Fruit fly (Drosophila melanogaster) whole organism, embryonic: ENCODE measurements around the gene CG9008.

Experiments used
- B-H2 ChIP-seq: fragments of 200-800 bp; sonication (Bioruptor generic); optimal IDR thresholded peaks from 2 replicates; lab custom pipeline; 2018; ENCODE audit warnings: missing biosample characterization, mild to moderate bottlenecking, missing genetic modification characterization
- CG10274 ChIP-seq: fragments of 200-800 bp; sonication (Bioruptor generic); optimal IDR thresholded peaks from 3 replicates; lab custom pipeline; 2017; ENCODE audit warnings: missing biosample characterization, mild to moderate bottlenecking, missing genetic modification characterization
- CG11093 ChIP-seq: fragments of 200-800 bp; sonication (Bioruptor generic); IDR thresholded peaks from 3 replicates; pipeline ENCODE4 v1.3.6; 2022; ENCODE audit warnings: missing biosample characterization, missing genetic modification characterization
- CG11560 ChIP-seq: fragments of 200-800 bp; sonication (Bioruptor generic); IDR thresholded peaks from 3 replicates; pipeline ENCODE4 v1.3.6; 2022; ENCODE audit warnings: missing biosample characterization, missing genetic modification characterization
- CG11723 ChIP-seq: fragments of 200-800 bp; sonication (Bioruptor generic); optimal IDR thresholded peaks from 2 replicates; lab custom pipeline; 2017; ENCODE audit warnings: missing biosample characterization, mild to moderate bottlenecking, missing genetic modification characterization
- CG12104 ChIP-seq: fragments of 200-800 bp; sonication (Bioruptor generic); optimal IDR thresholded peaks from 3 replicates; lab custom pipeline; 2016; ENCODE audit warnings: missing biosample characterization, missing genetic modification characterization
- CG12769 ChIP-seq: fragments of 200-800 bp; sonication (Bioruptor generic); optimal IDR thresholded peaks from 2 replicates; lab custom pipeline; 2019; ENCODE audit warnings: missing biosample characterization, mild to moderate bottlenecking, missing genetic modification characterization, moderate library complexity
- CG13424 ChIP-seq: fragments of 200-800 bp; sonication (Bioruptor generic); optimal IDR thresholded peaks from 2 replicates; lab custom pipeline; 2019; ENCODE audit warnings: missing biosample characterization, mild to moderate bottlenecking, missing genetic modification characterization, moderate library complexity
- CG13775 ChIP-seq: fragments of 200-800 bp; sonication (Bioruptor generic); optimal IDR thresholded peaks from 3 replicates; lab custom pipeline; 2017; ENCODE audit warnings: missing biosample characterization, mild to moderate bottlenecking, missing genetic modification characterization
- CG14441 ChIP-seq: fragments of 200-800 bp; sonication (Bioruptor generic); IDR thresholded peaks from 2 replicates; pipeline ENCODE4 v1.3.6; 2022; ENCODE audit warnings: missing biosample characterization, missing genetic modification characterization
- CG15011 ChIP-seq: fragments of 200-800 bp; sonication (Bioruptor generic); optimal IDR thresholded peaks from 3 replicates; lab custom pipeline; 2018; ENCODE audit warnings: missing biosample characterization, mild to moderate bottlenecking, missing genetic modification characterization
- CG15514 ChIP-seq: fragments of 200-800 bp; sonication (Bioruptor generic); optimal IDR thresholded peaks from 3 replicates; lab custom pipeline; 2017; ENCODE audit warnings: missing biosample characterization, missing genetic modification characterization, mild to moderate bottlenecking, moderate library complexity, missing genetic modification reagents
- CG17912 ChIP-seq: fragments of 200-800 bp; sonication (Bioruptor generic); optimal IDR thresholded peaks from 2 replicates; lab custom pipeline; 2018; ENCODE audit warnings: missing biosample characterization, mild to moderate bottlenecking, missing genetic modification characterization
- CG18262 ChIP-seq: fragments of 200-800 bp; optimal IDR thresholded peaks from 3 replicates; lab custom pipeline; 2019; ENCODE audit warnings: missing biosample characterization, mild to moderate bottlenecking, missing genetic modification characterization, moderate library complexity
- CG2889 ChIP-seq: fragments of 200-800 bp; sonication (Bioruptor generic); IDR thresholded peaks from 3 replicates; pipeline ENCODE4 v1.3.6; 2022; ENCODE audit warnings: missing biosample characterization, missing genetic modification characterization
- CG4404 ChIP-seq: fragments of 200-800 bp; sonication (Bioruptor generic); IDR thresholded peaks from 2 replicates; pipeline ENCODE4 v1.3.6; 2022; ENCODE audit warnings: missing biosample characterization, missing genetic modification characterization
- CG6654 ChIP-seq: fragments of 200-800 bp; sonication (Bioruptor generic); optimal IDR thresholded peaks from 2 replicates; lab custom pipeline; 2017; ENCODE audit warnings: missing biosample characterization, mild to moderate bottlenecking, missing genetic modification characterization
- CG6791 ChIP-seq: fragments of 200-800 bp; sonication (Bioruptor generic); IDR thresholded peaks from 3 replicates; pipeline ENCODE4 v1.3.6; 2022; ENCODE audit warnings: missing biosample characterization, missing genetic modification characterization; ENCODE audit not compliant: partially characterized antibody
- CG7357 ChIP-seq: fragments of 200-800 bp; sonication (Bioruptor generic); IDR thresholded peaks from 3 replicates; pipeline ENCODE4 v1.3.6; 2022; ENCODE audit warnings: missing biosample characterization, missing genetic modification characterization
- CG7786 ChIP-seq: fragments of 200-800 bp; sonication (Bioruptor generic); optimal IDR thresholded peaks from 2 replicates; lab custom pipeline; 2016; ENCODE audit warnings: missing biosample characterization, missing genetic modification characterization
- CG9727 ChIP-seq: fragments of 200-800 bp; sonication (Bioruptor generic); optimal IDR thresholded peaks from 3 replicates; lab custom pipeline; 2017; ENCODE audit warnings: missing biosample characterization, mild to moderate bottlenecking, missing genetic modification characterization
- CG9876 ChIP-seq: fragments of 200-800 bp; sonication (Bioruptor generic); optimal IDR thresholded peaks from 2 replicates; lab custom pipeline; 2016; ENCODE audit warnings: missing biosample characterization, missing genetic modification characterization
- D19A ChIP-seq: fragments of 200-800 bp; optimal IDR thresholded peaks from 3 replicates; lab custom pipeline; 2019; ENCODE audit warnings: missing biosample characterization, mild to moderate bottlenecking, missing genetic modification characterization, moderate library complexity
- Dfd ChIP-seq, 2 experiments: fragments of >200 bp; optimal IDR thresholded peaks; 2 replicates each; lab custom pipeline; 2017; ENCODE audit warnings: missing biosample characterization in 2 of 2, missing genetic modification characterization in 2 of 2
- Dip2 ChIP-seq: fragments of 200-800 bp; sonication (Bioruptor generic); IDR thresholded peaks from 2 replicates; pipeline ENCODE4 v1.3.6; 2022; ENCODE audit warnings: missing biosample characterization, missing genetic modification characterization
- H15 ChIP-seq: fragments of 200-800 bp; sonication (Bioruptor generic); IDR thresholded peaks from 3 replicates; pipeline ENCODE4 v1.3.6; 2022; ENCODE audit warnings: missing biosample characterization, missing genetic modification characterization
- H2.0 ChIP-seq: fragments of 200-800 bp; sonication (Bioruptor generic); IDR thresholded peaks from 2 replicates; pipeline ENCODE4 v1.3.6; 2022; ENCODE audit warnings: missing biosample characterization, missing genetic modification characterization
- Hey ChIP-seq: fragments of 200-800 bp; sonication (Bioruptor generic); optimal IDR thresholded peaks from 3 replicates; lab custom pipeline; 2018; ENCODE audit warnings: missing biosample characterization, mild to moderate bottlenecking, missing genetic modification characterization
- Hr3 ChIP-seq: fragments of 200-800 bp; sonication (Bioruptor generic); optimal IDR thresholded peaks from 3 replicates; lab custom pipeline; 2016; ENCODE audit warnings: missing biosample characterization, missing genetic modification characterization
- Jarid2 ChIP-seq: fragments of 200-800 bp; sonication (Bioruptor generic); optimal IDR thresholded peaks from 3 replicates; lab custom pipeline; 2017; ENCODE audit warnings: mild to moderate bottlenecking, missing biosample characterization, missing genetic modification reagents, missing genetic modification characterization
- Neu2 ChIP-seq: fragments of 200-800 bp; sonication (Bioruptor generic); optimal IDR thresholded peaks from 3 replicates; lab custom pipeline; 2016; ENCODE audit warnings: missing biosample characterization, missing genetic modification characterization, borderline replicate concordance
- Oaz ChIP-seq: fragments of 200-800 bp; sonication (Bioruptor generic); IDR thresholded peaks from 2 replicates; pipeline ENCODE4 v1.3.6; 2022; ENCODE audit warnings: missing biosample characterization, missing genetic modification characterization
- Pdp1 ChIP-seq, 2 experiments: fragments of 200-800 bp; sonication (Bioruptor generic); optimal IDR thresholded peaks; 3 replicates each; lab custom pipeline; 2016; ENCODE audit warnings: missing biosample characterization in 2 of 2, missing genetic modification characterization in 2 of 2, mild to moderate bottlenecking in 1 of 2, moderate library complexity in 1 of 2
- Trl ChIP-seq, 3 experiments: fragments of >200 bp in 2 of 3; fragments of 200-800 bp in 1 of 3; sonication (Bioruptor generic) in 1 of 3; optimal IDR thresholded peaks; 2 replicates in 1 of 3; 3 replicates in 2 of 3; lab custom pipeline; 2016 to 2017; ENCODE audit warnings: missing biosample characterization in 1 of 3, missing genetic modification characterization in 1 of 3
- bcd ChIP-seq: fragments of 200-800 bp; sonication (Bioruptor generic); optimal IDR thresholded peaks from 2 replicates; lab custom pipeline; 2017; ENCODE audit warnings: missing biosample characterization, mild to moderate bottlenecking, missing genetic modification characterization
- bigmax ChIP-seq: fragments of 200-800 bp; sonication (Bioruptor generic); optimal IDR thresholded peaks from 2 replicates; lab custom pipeline; 2018; ENCODE audit warnings: missing biosample characterization, mild to moderate bottlenecking, missing genetic modification characterization
- crc ChIP-seq: fragments of 200-800 bp; sonication (Bioruptor generic); optimal IDR thresholded peaks from 2 replicates; lab custom pipeline; 2016; ENCODE audit warnings: missing biosample characterization, missing genetic modification characterization
- dmrt99B ChIP-seq: fragments of 200-800 bp; sonication (Bioruptor generic); optimal IDR thresholded peaks from 2 replicates; lab custom pipeline; 2018; ENCODE audit warnings: missing biosample characterization, mild to moderate bottlenecking, missing genetic modification characterization, moderate library complexity
- dpn ChIP-seq, 2 experiments: fragments of 200-800 bp; sonication (Bioruptor generic); optimal IDR thresholded peaks; 3 replicates each; lab custom pipeline; 2016; ENCODE audit warnings: missing biosample characterization in 2 of 2, missing genetic modification characterization in 2 of 2
- kah ChIP-seq: fragments of 200-800 bp; sonication (Bioruptor generic); optimal IDR thresholded peaks from 2 replicates; lab custom pipeline; 2018; ENCODE audit warnings: missing biosample characterization, mild to moderate bottlenecking, missing genetic modification characterization
- lbe ChIP-seq: fragments of 200-800 bp; sonication (Bioruptor generic); optimal IDR thresholded peaks from 2 replicates; lab custom pipeline; 2016; ENCODE audit warnings: missing biosample characterization, mild to moderate bottlenecking, missing genetic modification characterization
- oc ChIP-seq: fragments of 200-800 bp; sonication (Bioruptor generic); optimal IDR thresholded peaks from 2 replicates; lab custom pipeline; 2018; ENCODE audit warnings: missing biosample characterization, mild to moderate bottlenecking, missing genetic modification characterization, moderate library complexity
- pan ChIP-seq, 4 experiments: fragments of >200 bp in 3 of 4; fragments of 200-800 bp in 1 of 4; sonication (Bioruptor generic) in 1 of 4; optimal IDR thresholded peaks in 3 of 4; IDR thresholded peaks in 1 of 4; 2 replicates each; pipeline versions ENCODE4 v1.3.6 to Lab custom; 2017 to 2022; ENCODE audit warnings: missing biosample characterization in 2 of 4, missing genetic modification characterization in 2 of 4, mixed read lengths in 1 of 4
- rib ChIP-seq: fragments of 200-800 bp; sonication (Bioruptor generic); IDR thresholded peaks from 2 replicates; pipeline ENCODE4 v1.3.6; 2022; ENCODE audit warnings: missing biosample characterization, missing genetic modification characterization
- sc ChIP-seq, 3 experiments: fragments of >200 bp in 2 of 3; fragments of 200-800 bp in 1 of 3; sonication (Bioruptor generic) in 1 of 3; optimal IDR thresholded peaks; 2 replicates in 2 of 3; 3 replicates in 1 of 3; lab custom pipeline; 2017; ENCODE audit warnings: mild to moderate bottlenecking in 1 of 3, missing biosample characterization in 1 of 3, missing genetic modification characterization in 1 of 3, missing genetic modification reagents in 1 of 3
- shn ChIP-seq: fragments of 200-800 bp; sonication (Bioruptor generic); optimal IDR thresholded peaks from 3 replicates; lab custom pipeline; 2016; ENCODE audit warnings: missing biosample characterization, missing genetic modification characterization
- tll ChIP-seq, 2 experiments: fragments of 200-800 bp in 1 of 2; fragments of >200 bp in 1 of 2; sonication (Bioruptor generic) in 1 of 2; optimal IDR thresholded peaks; 2 replicates each; lab custom pipeline; 2017 to 2019; ENCODE audit warnings: missing biosample characterization in 2 of 2, missing genetic modification characterization in 2 of 2, mild to moderate bottlenecking in 1 of 2, moderate library complexity in 1 of 2
- zfh1 ChIP-seq: fragments of 200-800 bp; sonication (Bioruptor generic); IDR thresholded peaks from 3 replicates; pipeline ENCODE4 v1.3.6; 2022; ENCODE audit warnings: missing biosample characterization, missing genetic modification characterization
- zfh2 ChIP-seq: fragments of 200-800 bp; sonication (Bioruptor generic); optimal IDR thresholded peaks from 2 replicates; lab custom pipeline; 2016; ENCODE audit warnings: missing biosample characterization, missing genetic modification characterization

CG9008 gene

dm6 chr2L:13813604-13814178 is 33.7 kb upstream of the CG9008 start, which contains the start of gene Sos (continued):
- TF ChIP-seq Dip2 (GFP tag; lab: Robert Waterston, UW) (no peak), rib (GFP tag; lab: Robert Waterston, UW) (no peak), CG11723 (GFP tag; lab: Kevin White, UChicago) (no peak), bcd (no peak), CG13424 (tag; lab: Kevin White, UChicago) (no peak), bigmax (no peak), tll (GFP tag; optimal IDR thresholded peaks at IDR 0.05; lab: Kevin White, UChicago) (no peak), Dfd (GFP tag; optimal IDR thresholded peaks at IDR 0.05; lab: Kevin White, UChicago) (no peak), Jarid2 (GFP tag; lab: Kevin White, UChicago) (no peak), CG9876 (GFP tag; lab: Kevin White, UChicago) (no peak), CG15514 (GFP tag; lab: Kevin White, UChicago) (peak; percentile 61), crc (GFP tag; lab: Kevin White, UChicago) (no peak), CG12104 (GFP tag; lab: Kevin White, UChicago) (no peak), H15 (GFP tag; lab: Robert Waterston, UW) (no peak), CG18262 (tag; lab: Kevin White, UChicago) (no peak), shn (GFP tag; lab: Kevin White, UChicago) (no peak), zfh1 (GFP tag; lab: Robert Waterston, UW) (no peak), zfh2 (GFP tag; lab: Kevin White, UChicago) (no peak), Hr3 (GFP tag; lab: Kevin White, UChicago) (no peak), kah (GFP tag; lab: Kevin White, UChicago) (no peak), sc (optimal IDR thresholded peaks at IDR 0.05; lab: Kevin White, UChicago) (no peak), sc (GFP tag; optimal IDR thresholded peaks at IDR 0.05; lab: Kevin White, UChicago) (no peak), CG9727 (GFP tag; lab: Kevin White, UChicago) (no peak), Neu2 (GFP tag; lab: Kevin White, UChicago) (no peak), Pdp1 (GFP tag; optimal IDR thresholded peaks at IDR 0.05; lab: Kevin White, UChicago) (peak in 1 of 2 experiments; percentile 17), CG13775 (GFP tag; lab: Kevin White, UChicago) (no peak), CG15011 (GFP tag; lab: Kevin White, UChicago) (no peak), B-H2 (GFP tag; lab: Kevin White, UChicago) (no peak), H2.0 (no peak), pan (optimal IDR thresholded peaks at IDR 0.05; lab: Kevin White, UChicago) (no peak), pan (GFP tag; optimal IDR thresholded peaks at IDR 0.05 in 1 of 2, IDR thresholded peaks at IDR 0.05 in 1 of 2) (no peak), lbe (GFP tag; lab: Kevin White, UChicago) (no peak), CG11093 (GFP tag; lab: Robert Waterston, UW) (no peak), CG17912 (GFP tag; lab: Kevin White, UChicago) (peak; percentile 53), CG7357 (GFP tag; lab: Robert Waterston, UW) (no peak), Oaz (no peak), D19A (no peak), CG6654 (no peak), CG12769 (tag; lab: Kevin White, UChicago) (no peak), CG14441 (GFP tag; lab: Robert Waterston, UW) (no peak), CG10274 (no peak), oc (no peak), CG4404 (GFP tag; lab: Robert Waterston, UW) (no peak), Hey (tag; lab: Kevin White, UChicago) (no peak), CG7786 (no peak), CG2889 (GFP tag; lab: Robert Waterston, UW) (no peak), CG6791 (GFP tag; lab: Robert Waterston, UW) (no peak), Trl (optimal IDR thresholded peaks at IDR 0.05; lab: Kevin White, UChicago) (no peak), Trl (GFP tag; optimal IDR thresholded peaks at IDR 0.05; lab: Kevin White, UChicago) (no peak), dmrt99B (tag; lab: Kevin White, UChicago) (no peak), dpn (GFP tag; optimal IDR thresholded peaks at IDR 0.05; lab: Kevin White, UChicago) (no peak), CG11560 (tag; lab: Robert Waterston, UW) (peak; percentile 76; the same call in 2 of the 3 replicates)
